Fruit fly (Drosophila melanogaster) whole organism, wandering third instar larva: Measurements from ENCODE around the gene Crg-1.
A peak's percentile ranks its signal among the peaks of the same experiment; 100 is the strongest.

Source experiments
- CG32264 ChIP-seq: fragments of 200-800 bp; sonication (Bioruptor generic); optimal IDR thresholded peaks from 2 replicates; lab custom pipeline; 2016; ENCODE audit warnings: missing biosample characterization, missing genetic modification characterization
- GATAd ChIP-seq: sonication (Bioruptor generic); optimal IDR thresholded peaks from 2 replicates; lab custom pipeline; 2016; ENCODE audit warnings: missing biosample characterization, missing genetic modification characterization
- HLH106 ChIP-seq: fragments of 200-800 bp; optimal IDR thresholded peaks from 3 replicates; lab custom pipeline; 2019; ENCODE audit warnings: missing biosample characterization, mild to moderate bottlenecking, missing genetic modification characterization, moderate library complexity
- Jra ChIP-seq: sonication (Bioruptor generic); optimal IDR thresholded peaks from 2 replicates; lab custom pipeline; 2016; ENCODE audit warnings: missing biosample characterization, missing genetic modification characterization
- N ChIP-seq: fragments of >200 bp; optimal IDR thresholded peaks from 2 replicates; lab custom pipeline; 2018; ENCODE audit warnings: missing biosample characterization, missing external identifiers, missing genetic modification characterization
- Rel ChIP-seq, 2 experiments: fragments of 200-800 bp; sonication (Bioruptor generic) in 1 of 2; optimal IDR thresholded peaks; 2 replicates in 1 of 2; 3 replicates in 1 of 2; lab custom pipeline; 2016 to 2019; ENCODE audit warnings: mild to moderate bottlenecking in 2 of 2, missing biosample characterization in 2 of 2, missing genetic modification characterization in 2 of 2, moderate library complexity in 1 of 2
- brk ChIP-seq: fragments of 200-800 bp; sonication (Bioruptor generic); optimal IDR thresholded peaks from 2 replicates; lab custom pipeline; 2016; ENCODE audit warnings: missing biosample characterization, mild to moderate bottlenecking, missing genetic modification characterization
- dl ChIP-seq, 2 experiments: fragments of 175-275, 200-275 bp in 1 of 2; fragments of 200-275 bp in 1 of 2; sonication (Bioruptor generic); optimal IDR thresholded peaks; lab custom pipeline; 2018; ENCODE audit warnings: mild to moderate bottlenecking in 2 of 2, missing biosample characterization in 2 of 2, missing genetic modification characterization in 2 of 2, moderate library complexity in 2 of 2; ENCODE audit not compliant: partially characterized antibody in 2 of 2, insufficient read depth in 1 of 2
- h ChIP-seq: fragments of 200-800 bp; sonication (Bioruptor generic); optimal IDR thresholded peaks from 3 replicates; lab custom pipeline; 2016; ENCODE audit warnings: missing biosample characterization, mild to moderate bottlenecking, missing genetic modification characterization
- lola ChIP-seq: fragments of >200 bp; optimal IDR thresholded peaks from 2 replicates; lab custom pipeline; 2017; ENCODE audit warnings: missing biosample characterization, missing genetic modification characterization
- tai ChIP-seq: sonication (Bioruptor generic); optimal IDR thresholded peaks from 2 replicates; lab custom pipeline; 2016; ENCODE audit warnings: missing biosample characterization, missing genetic modification characterization
- usp ChIP-seq: fragments of >200 bp; optimal IDR thresholded peaks from 2 replicates; lab custom pipeline; 2017; ENCODE audit warnings: missing biosample characterization, missing genetic modification characterization
- woc ChIP-seq: sonication (Bioruptor generic); optimal IDR thresholded peaks from 2 replicates; lab custom pipeline; 2016; ENCODE audit warnings: missing biosample characterization, mild to moderate bottlenecking, missing genetic modification characterization

DNA sequence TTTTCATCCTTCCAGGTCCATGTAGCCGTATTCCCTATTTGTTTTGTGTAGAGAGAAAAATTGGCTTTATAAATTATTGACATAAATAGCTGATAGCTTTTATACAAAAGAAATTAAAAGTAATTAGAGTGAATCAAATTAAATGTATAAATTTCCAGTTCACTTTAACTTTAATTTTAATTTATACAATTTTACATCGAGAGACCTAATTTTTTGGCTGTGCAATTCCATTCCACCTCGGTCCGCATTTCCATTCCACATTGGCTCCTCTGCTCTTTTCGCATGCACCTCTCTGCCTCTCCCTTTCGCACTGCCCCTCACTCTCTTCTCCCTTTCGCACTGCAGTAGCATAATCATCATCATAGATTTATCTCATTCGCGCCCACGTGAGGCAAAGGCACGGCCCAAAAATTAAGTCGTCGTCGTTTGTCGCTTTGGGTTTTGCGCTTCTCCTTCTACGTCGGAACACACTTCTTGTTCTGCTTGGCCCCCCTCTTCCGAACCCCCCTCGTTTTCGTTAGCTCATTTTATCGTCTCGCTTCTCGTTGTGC, 14.0 kb upstream of the Crg-1 start:
- TF ChIP-seq usp (GFP tag; lab: Kevin White, UChicago) (no peak), dl (GFP tag; optimal IDR thresholded peaks at IDR 0.05; lab: Kevin White, UChicago; ENCODE audit: insufficient read depth in 1 of 2, partially characterized antibody in 2 of 2) (peak in 1 of 2 experiments; percentile 9), CG32264 (GFP tag; lab: Kevin White, UChicago) (no peak), N (GFP tag; lab: Kevin White, UChicago) (no peak), lola (no peak), Rel (GFP tag; optimal IDR thresholded peaks at IDR 0.05; lab: Kevin White, UChicago) (no peak), Rel (tag; optimal IDR thresholded peaks at IDR 0.05; lab: Kevin White, UChicago) (peak; percentile 3), Jra (GFP tag; lab: Kevin White, UChicago) (no peak), tai (GFP tag; lab: Kevin White, UChicago) (no peak), brk (GFP tag; lab: Kevin White, UChicago) (no peak), woc (GFP tag; lab: Kevin White, UChicago) (no peak), h (GFP tag; lab: Kevin White, UChicago) (peak; percentile 32), GATAd (no peak), HLH106 (no peak)
